Fruit fly (Drosophila melanogaster): Measurements from ENCODE around the gene PyK.

PyK gene

dm6 chr3R:22358810-22359209 lies 8.5 kb upstream of the PyK start (continued):
- TF ChIP-seq tna (GFP tag; IDR thresholded peaks at IDR 0.05; ENCODE audit: partially characterized antibody) (no peak), CG3163 (GFP tag; optimal IDR thresholded peaks at IDR 0.05) (no peak), Drgx (GFP tag; IDR thresholded peaks at IDR 0.05) (peak; percentile 91), Hmr (GFP tag; optimal IDR thresholded peaks at IDR 0.05) (peak; percentile 32), CG15514 (GFP tag; optimal IDR thresholded peaks at IDR 0.05) (peak; percentile 32), sim (GFP tag; IDR thresholded peaks at IDR 0.05) (peak; percentile 69), CG10979 (tag; optimal IDR thresholded peaks at IDR 0.05) (peak; percentile 70), slou (GFP tag; optimal IDR thresholded peaks at IDR 0.05) (no peak), CG34224 (GFP tag; IDR thresholded peaks at IDR 0.05; ENCODE audit: partially characterized antibody) (no peak), schlank (tag; optimal IDR thresholded peaks at IDR 0.05) (no peak), ATbp (GFP tag; optimal IDR thresholded peaks at IDR 0.05) (peak; percentile 77), shn (GFP tag; optimal IDR thresholded peaks at IDR 0.05) (peak; percentile 36), prd (optimal IDR thresholded peaks at IDR 0.05) (no peak), prd (GFP tag; IDR thresholded peaks at IDR 0.05) (peak; percentile 79), z (GFP tag; IDR thresholded peaks at IDR 0.05) (no peak), zfh1 (GFP tag; IDR thresholded peaks at IDR 0.05) (peak; percentile 80), dysf (GFP tag; IDR thresholded peaks at IDR 0.05) (peak; percentile 82), hth (optimal IDR thresholded peaks at IDR 0.05) (no peak), disco-r (GFP tag; optimal IDR thresholded peaks at IDR 0.05) (no peak), nerfin-1 (tag; optimal IDR thresholded peaks at IDR 0.05) (peak; percentile 69), CG17328 (GFP tag; IDR thresholded peaks at IDR 0.05) (peak; percentile 79), klu (GFP tag; IDR thresholded peaks at IDR 0.05) (no peak), CG42726 (GFP tag; IDR thresholded peaks at IDR 0.05; ENCODE audit: partially characterized antibody) (no peak), pho (GFP tag; optimal IDR thresholded peaks at IDR 0.05) (no peak), peb (GFP tag; IDR thresholded peaks at IDR 0.05) (peak; percentile 44; the same call in 1 of the 2 replicates), Dip2 (GFP tag; IDR thresholded peaks at IDR 0.05) (no peak), H15 (GFP tag; IDR thresholded peaks at IDR 0.05) (no peak), CG16863 (GFP tag; optimal IDR thresholded peaks at IDR 0.05) (peak; percentile 64), Mrtf (GFP tag; IDR thresholded peaks at IDR 0.05) (peak; percentile 61; the same call in 2 of the 3 replicates), CG10267 (tag; optimal IDR thresholded peaks at IDR 0.05) (peak; percentile 65), so (GFP tag; IDR thresholded peaks at IDR 0.05) (peak; percentile 58; the same call in 1 of the 3 replicates), repo (GFP tag; optimal IDR thresholded peaks at IDR 0.05) (no peak), psq (GFP tag; optimal IDR thresholded peaks at IDR 0.05) (peak; percentile 70), Adf1 (GFP tag; IDR thresholded peaks at IDR 0.05) (no peak), CG13296 (GFP tag; optimal IDR thresholded peaks at IDR 0.05) (peak; percentile 57), HLHmδ (GFP tag; optimal IDR thresholded peaks at IDR 0.05) (no peak), CG2202 (tag; optimal IDR thresholded peaks at IDR 0.05) (peak; percentile 82), pnt (GFP tag; optimal IDR thresholded peaks at IDR 0.05) (peak; percentile 36), jigr1 (GFP tag; IDR thresholded peaks at IDR 0.05) (no peak), unc-4 (GFP tag; IDR thresholded peaks at IDR 0.05; ENCODE audit: partially characterized antibody) (no peak), CG7963 (GFP tag; IDR thresholded peaks at IDR 0.05; ENCODE audit: partially characterized antibody) (no peak), dan (GFP tag; IDR thresholded peaks at IDR 0.05) (no peak), dpn (GFP tag; optimal IDR thresholded peaks at IDR 0.05) (peak in 1 of 2 experiments; percentile 64), Kr (GFP tag; optimal IDR thresholded peaks at IDR 0.05) (peak; percentile 39), CG32767 (GFP tag; IDR thresholded peaks at IDR 0.05) (no peak; the same call in 1 of the 2 replicates), Ets65A (GFP tag) (no peak), CG10543 (GFP tag; optimal IDR thresholded peaks at IDR 0.05) (no peak), CG17186 (GFP tag; optimal IDR thresholded peaks at IDR 0.05) (peak; percentile 54), knrl (GFP tag; IDR thresholded peaks at IDR 0.05; ENCODE audit: partially characterized antibody) (no peak), Stat92E (GFP tag; optimal IDR thresholded peaks at IDR 0.05) (peak in 1 of 3 experiments; percentile 15), gfzf (GFP tag; optimal IDR thresholded peaks at IDR 0.05) (no peak)

All from whole organism, embryonic.